Fruit fly (Drosophila melanogaster): ENCODE results near the gene wb.

Gene wb

DNA sequence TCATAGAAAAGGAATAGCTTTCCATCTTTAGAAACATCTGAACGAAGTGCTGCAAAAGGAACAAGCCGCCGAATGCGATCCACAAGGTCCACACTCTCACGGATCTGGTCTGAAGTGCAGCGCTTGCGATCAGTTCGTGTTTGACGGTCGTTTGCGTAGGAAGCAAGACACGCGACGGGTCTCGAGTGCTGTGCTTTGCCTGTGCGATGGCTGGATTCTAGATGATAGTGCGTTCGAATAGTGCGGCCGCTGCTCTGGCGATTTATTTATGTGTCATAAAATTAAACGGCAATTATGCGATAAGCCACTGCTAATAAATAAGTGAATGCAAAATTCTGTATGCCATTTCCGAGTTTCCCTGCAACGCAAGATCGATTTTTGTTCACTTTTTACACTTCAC, at the start of gene wb:
Gene wb, plus strand, starts transcription at position 132 of the 400 bp plus-strand sequence.
- TF ChIP-seq gl (tag; optimal IDR thresholded peaks at IDR 0.05) (no peak), CG4496 (GFP tag; IDR thresholded peaks at IDR 0.05) (peak; percentile 73), CG12605 (GFP tag; IDR thresholded peaks at IDR 0.05) (peak; percentile 30; the same call in 1 of the 2 replicates), Pif1B (GFP tag; optimal IDR thresholded peaks at IDR 0.05) (no peak), D1 (tag; optimal IDR thresholded peaks at IDR 0.05) (no peak), fd96Ca (GFP tag; IDR thresholded peaks at IDR 0.05) (no peak), CG8159 (tag; optimal IDR thresholded peaks at IDR 0.05) (no peak), Ets98B (GFP tag; IDR thresholded peaks at IDR 0.05) (peak; percentile 19; the same call in 1 of the 2 replicates)

DNA sequence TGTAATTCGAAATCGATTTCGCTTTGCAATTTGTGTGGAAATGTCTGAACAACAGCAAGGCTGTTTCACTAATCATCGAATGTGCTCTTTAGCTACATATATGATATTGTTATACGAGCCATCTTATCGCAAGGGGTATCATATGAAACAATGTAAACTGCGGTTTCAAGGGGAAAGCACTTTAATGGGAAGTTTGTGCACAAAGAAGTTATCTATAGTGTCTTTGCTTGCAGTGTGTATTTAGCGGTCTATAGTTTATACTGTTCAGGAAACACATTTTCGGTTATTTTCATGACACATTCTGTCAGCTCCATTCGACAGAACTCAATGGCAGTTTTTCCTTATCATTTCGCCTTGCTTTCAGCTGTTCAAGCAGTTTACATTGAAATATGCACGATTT, 41.6 kb upstream of the wb start:
- TF ChIP-seq CG4496 (GFP tag; IDR thresholded peaks at IDR 0.05) = no peak
- TF ChIP-seq CG13204 (GFP tag; optimal IDR thresholded peaks at IDR 0.05) = no peak
- no peak for TF ChIP-seq Pif1B (GFP tag; optimal IDR thresholded peaks at IDR 0.05)
- no peak for TF ChIP-seq Ets98B (GFP tag; IDR thresholded peaks at IDR 0.05)
- no peak for TF ChIP-seq CG17806 (tag; optimal IDR thresholded peaks at IDR 0.05)
- TF ChIP-seq CG34367 (tag; optimal IDR thresholded peaks at IDR 0.05) = no peak
- no peak for TF ChIP-seq Snoo (tag; optimal IDR thresholded peaks at IDR 0.05)
- TF ChIP-seq gl (tag; optimal IDR thresholded peaks at IDR 0.05) = no peak
- TF ChIP-seq D1 (tag; optimal IDR thresholded peaks at IDR 0.05) = no peak
- no peak for TF ChIP-seq rn (GFP tag; IDR thresholded peaks at IDR 0.05)
- no peak for TF ChIP-seq CG15710 (tag; optimal IDR thresholded peaks at IDR 0.05)
- no peak for TF ChIP-seq Pif1A (GFP tag; optimal IDR thresholded peaks at IDR 0.05)
- TF ChIP-seq fd96Ca (GFP tag; IDR thresholded peaks at IDR 0.05) = no peak
- no peak for TF ChIP-seq EcR (GFP tag; optimal IDR thresholded peaks at IDR 0.05)
- no peak for TF ChIP-seq CG14655 (GFP tag; optimal IDR thresholded peaks at IDR 0.05)
- TF ChIP-seq CG12605 (GFP tag; IDR thresholded peaks at IDR 0.05) = no peak
- no peak for TF ChIP-seq CG8301 (tag; optimal IDR thresholded peaks at IDR 0.05)
- TF ChIP-seq CG8159 (tag; optimal IDR thresholded peaks at IDR 0.05) = no peak
- TF ChIP-seq CG10348 (GFP tag; IDR thresholded peaks at IDR 0.05) = no peak

DNA sequence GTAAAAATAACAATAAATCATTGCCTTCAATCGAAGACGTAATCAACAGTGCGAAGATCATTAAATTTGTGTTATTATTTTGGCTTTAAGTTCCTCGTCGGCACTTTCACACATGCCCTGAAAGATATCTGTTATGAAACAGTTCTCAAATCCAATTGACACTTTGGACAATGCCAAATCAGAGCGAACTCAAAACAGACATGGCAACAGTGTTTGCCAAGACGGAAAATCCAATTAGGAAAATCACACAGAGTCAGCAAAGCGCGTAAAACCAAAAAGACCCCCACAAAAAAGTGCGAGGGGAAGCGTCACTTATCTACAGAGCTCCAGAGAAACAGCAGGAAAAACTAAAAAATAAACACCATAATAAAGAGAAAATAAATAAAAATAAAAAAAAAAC, 39.5 kb upstream of the wb start:
- TF ChIP-seq CG17806 (tag; optimal IDR thresholded peaks at IDR 0.05) = no peak
- no peak for TF ChIP-seq CG32121 (GFP tag; IDR thresholded peaks at IDR 0.05)
- TF ChIP-seq CG9948 (tag; optimal IDR thresholded peaks at IDR 0.05) = no peak
- no peak for TF ChIP-seq CG14655 (GFP tag; optimal IDR thresholded peaks at IDR 0.05)
- TF ChIP-seq CG12605 (GFP tag; IDR thresholded peaks at IDR 0.05) = no peak
- TF ChIP-seq CG8159 (tag; optimal IDR thresholded peaks at IDR 0.05) = no peak
- TF ChIP-seq gl (tag; optimal IDR thresholded peaks at IDR 0.05) = no peak
- no peak for TF ChIP-seq Pif1B (GFP tag; optimal IDR thresholded peaks at IDR 0.05)
- no peak for TF ChIP-seq Ets98B (GFP tag; IDR thresholded peaks at IDR 0.05)
- no peak for TF ChIP-seq CG15710 (tag; optimal IDR thresholded peaks at IDR 0.05)
- no peak for TF ChIP-seq Snoo (tag; optimal IDR thresholded peaks at IDR 0.05)
- TF ChIP-seq CG8301 (tag; optimal IDR thresholded peaks at IDR 0.05) = no peak
- TF ChIP-seq rn (GFP tag; IDR thresholded peaks at IDR 0.05) = no peak
- TF ChIP-seq EcR (GFP tag; optimal IDR thresholded peaks at IDR 0.05) = no peak
- TF ChIP-seq CG10348 (GFP tag; IDR thresholded peaks at IDR 0.05) = no peak
- no peak for TF ChIP-seq D1 (tag; optimal IDR thresholded peaks at IDR 0.05)
- TF ChIP-seq fd96Ca (GFP tag; IDR thresholded peaks at IDR 0.05) = no peak
- TF ChIP-seq Pif1A (GFP tag; optimal IDR thresholded peaks at IDR 0.05) = no peak

DNA sequence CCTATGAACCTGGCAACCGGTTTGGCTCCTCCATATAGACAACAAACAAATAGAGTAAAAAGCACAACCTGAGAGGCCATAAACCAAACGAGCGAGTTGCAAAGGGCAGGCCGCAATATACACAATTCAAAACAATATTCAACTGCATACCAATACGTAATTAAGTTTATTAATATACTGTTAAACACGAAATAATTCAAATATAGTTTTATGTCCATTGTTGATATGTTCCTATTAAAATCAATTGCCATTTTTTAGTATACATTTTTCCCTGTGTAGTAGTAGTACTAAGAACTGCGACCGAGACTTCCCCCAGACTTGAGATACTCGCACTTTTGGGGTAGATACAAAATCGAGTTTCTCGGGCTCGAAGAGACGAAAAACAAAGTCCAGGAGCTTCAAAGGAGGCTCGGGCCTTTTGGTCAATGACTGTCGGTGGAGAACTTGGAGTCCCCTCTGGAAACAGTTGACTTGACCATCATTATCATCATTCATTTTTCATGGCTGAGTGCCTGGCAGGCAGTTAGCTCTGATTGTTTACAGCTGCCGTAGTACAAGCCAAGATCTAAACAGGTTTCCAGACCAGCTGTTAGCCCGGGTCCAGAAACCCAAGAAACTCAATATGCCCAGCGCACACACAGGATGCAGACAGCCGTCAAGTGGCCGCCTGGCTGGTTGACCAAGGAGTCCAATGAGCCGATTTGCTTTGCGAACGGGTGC, 36.7 kb upstream of the wb start:
- TF ChIP-seq CG14655 (GFP tag; optimal IDR thresholded peaks at IDR 0.05) (peak; percentile 91), Ets98B (GFP tag; IDR thresholded peaks at IDR 0.05) (peak; percentile 62), Snoo (tag; optimal IDR thresholded peaks at IDR 0.05) (peak; percentile 44), Pif1A (GFP tag; optimal IDR thresholded peaks at IDR 0.05) (peak; percentile 85), CG34367 (tag; optimal IDR thresholded peaks at IDR 0.05) (peak; percentile 95), CG32121 (GFP tag; IDR thresholded peaks at IDR 0.05) (peak; percentile 44; the same call in 1 of the 2 replicates), CG15710 (tag; optimal IDR thresholded peaks at IDR 0.05) (peak; percentile 96), CG4496 (GFP tag; IDR thresholded peaks at IDR 0.05) (peak; percentile 87), CG12605 (GFP tag; IDR thresholded peaks at IDR 0.05) (peak; percentile 83), EcR (GFP tag; optimal IDR thresholded peaks at IDR 0.05) (peak; percentile 78), gl (tag; optimal IDR thresholded peaks at IDR 0.05) (peak; percentile 88), Pif1B (GFP tag; optimal IDR thresholded peaks at IDR 0.05) (peak; percentile 94), CG10348 (GFP tag; IDR thresholded peaks at IDR 0.05) (no peak), rn (GFP tag; IDR thresholded peaks at IDR 0.05) (peak; percentile 59), fd96Ca (GFP tag; IDR thresholded peaks at IDR 0.05) (peak; percentile 49; the same call in 2 of the 3 replicates), CG8159 (tag; optimal IDR thresholded peaks at IDR 0.05) (peak; percentile 95), CG9948 (tag; optimal IDR thresholded peaks at IDR 0.05) (peak; percentile 95), CG13204 (GFP tag; optimal IDR thresholded peaks at IDR 0.05) (peak; percentile 85), CG17806 (tag; optimal IDR thresholded peaks at IDR 0.05) (peak; percentile 96), CG8301 (tag; optimal IDR thresholded peaks at IDR 0.05) (peak; percentile 89), D1 (tag; optimal IDR thresholded peaks at IDR 0.05) (peak; percentile 91)

DNA sequence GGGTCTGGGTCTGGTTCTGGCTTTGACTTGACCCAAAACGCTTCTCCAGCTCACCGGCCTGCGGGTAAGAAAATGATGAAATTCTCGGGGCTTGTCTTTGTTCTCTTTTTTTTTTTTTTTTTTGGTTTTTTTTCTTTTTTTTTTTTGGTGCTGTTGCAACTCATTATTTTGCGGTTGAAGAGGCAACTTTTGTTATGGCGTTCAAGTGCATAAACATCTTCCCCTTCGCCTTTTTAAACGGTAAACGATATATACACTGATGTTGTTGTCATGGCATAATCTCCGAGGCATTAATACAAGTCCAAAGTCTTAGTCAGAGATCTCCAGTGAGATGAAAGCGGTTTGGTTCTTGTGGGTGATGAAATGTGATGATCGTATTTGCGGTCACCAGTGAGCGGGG, 36.1 kb upstream of the wb start:
- TF ChIP-seq Snoo (tag; optimal IDR thresholded peaks at IDR 0.05) (peak; percentile 11), Pif1A (GFP tag; optimal IDR thresholded peaks at IDR 0.05) (peak; percentile 55), fd96Ca (GFP tag; IDR thresholded peaks at IDR 0.05) (no peak), Ets98B (GFP tag; IDR thresholded peaks at IDR 0.05) (0 out of 2 replicates have a peak, but pooled peaks have one; percentile 8), EcR (GFP tag; optimal IDR thresholded peaks at IDR 0.05) (no peak), CG12605 (GFP tag; IDR thresholded peaks at IDR 0.05) (peak; percentile 67), Pif1B (GFP tag; optimal IDR thresholded peaks at IDR 0.05) (peak; percentile 23), gl (tag; optimal IDR thresholded peaks at IDR 0.05) (peak; percentile 25), CG14655 (GFP tag; optimal IDR thresholded peaks at IDR 0.05) (no peak), CG34367 (tag; optimal IDR thresholded peaks at IDR 0.05) (peak; percentile 21), CG8301 (tag; optimal IDR thresholded peaks at IDR 0.05) (no peak), CG4496 (GFP tag; IDR thresholded peaks at IDR 0.05) (0 out of 3 replicates have a peak, but pooled peaks have one; percentile 33), CG17806 (tag; optimal IDR thresholded peaks at IDR 0.05) (peak; percentile 18)
